Worm (Caenorhabditis elegans) whole organism, young adult: ENCODE measurements around the gene F13B12.1.

Source experiments
- B0019.2 ChIP-seq: fragments of 200-800 bp; sonication (Bioruptor generic); conservative IDR thresholded peaks from 2 replicates; pipeline ENCODE4 v1.3.6; 2022; ENCODE audit warnings: missing genetic modification reagents, missing genetic modification characterization, missing compliant biosample characterization
- B0336.3 ChIP-seq: fragments of 200-800 bp; sonication (Bioruptor generic); IDR thresholded peaks from 2 replicates; pipeline ENCODE4 v1.3.6; 2022; ENCODE audit warnings: missing genetic modification characterization, missing compliant biosample characterization
- C06A6.2 ChIP-seq: fragments of 200-800 bp; sonication (Bioruptor generic); conservative IDR thresholded peaks from 2 replicates; pipeline ENCODE4 v1.3.6; 2022; ENCODE audit warnings: missing genetic modification characterization, missing compliant biosample characterization
- F10E7.11 ChIP-seq: sonication (generic microtip); optimal IDR thresholded peaks from 2 replicates; lab custom pipeline; 2017; ENCODE audit warnings: mild to moderate bottlenecking, missing genetic modification characterization, moderate library complexity, missing compliant biosample characterization
- F22D6.2 ChIP-seq: sonication (generic microtip); optimal IDR thresholded peaks from 2 replicates; lab custom pipeline; 2016; ENCODE audit warnings: mild to moderate bottlenecking, missing genetic modification characterization, missing compliant biosample characterization
- F23B12.7 ChIP-seq: sonication (generic microtip); optimal IDR thresholded peaks from 2 replicates; lab custom pipeline; 2017; ENCODE audit warnings: missing genetic modification characterization, mild to moderate bottlenecking, missing compliant biosample characterization, antibody characterized with exemption, moderate library complexity; ENCODE audit not compliant: insufficient read depth
- F33H1.4 ChIP-seq: fragments of 200-800 bp; sonication (Bioruptor generic); IDR thresholded peaks from 2 replicates; pipeline ENCODE4 v1.3.6; 2022; ENCODE audit warnings: missing genetic modification reagents, missing genetic modification characterization, missing compliant biosample characterization
- F37B4.10 ChIP-seq: fragments of 200-800 bp; sonication (Bioruptor generic); IDR thresholded peaks from 2 replicates; pipeline ENCODE4 v1.3.6; 2022; ENCODE audit warnings: missing genetic modification characterization, missing compliant biosample characterization
- F52B5.7 ChIP-seq: sonication (generic microtip); optimal IDR thresholded peaks from 2 replicates; lab custom pipeline; 2016; ENCODE audit warnings: mild to moderate bottlenecking, missing genetic modification characterization, missing compliant biosample characterization
- F57A8.1 ChIP-seq: fragments of 200-800 bp; sonication (Bioruptor generic); optimal IDR thresholded peaks from 2 replicates; lab custom pipeline; 2018; ENCODE audit warnings: mild to moderate bottlenecking, missing genetic modification characterization, moderate library complexity, missing compliant biosample characterization
- K11D2.4 ChIP-seq: fragments of 200-800 bp; sonication (Bioruptor generic); IDR thresholded peaks from 2 replicates; pipeline ENCODE4 v1.3.6; 2022; ENCODE audit warnings: missing genetic modification reagents, missing genetic modification characterization, missing compliant biosample characterization
- K12H6.12 ChIP-seq: fragments of 200-800 bp; sonication (Bioruptor generic); optimal IDR thresholded peaks from 2 replicates; lab custom pipeline; 2018; ENCODE audit warnings: mild to moderate bottlenecking, missing genetic modification characterization, missing compliant biosample characterization
- T07F8.4 ChIP-seq: sonication (generic microtip); optimal IDR thresholded peaks from 2 replicates; lab custom pipeline; 2016; ENCODE audit warnings: mild to moderate bottlenecking, missing genetic modification characterization, moderate library complexity, missing compliant biosample characterization
- T26A5.8 ChIP-seq: sonication (generic microtip); optimal IDR thresholded peaks from 2 replicates; lab custom pipeline; 2016; ENCODE audit warnings: missing genetic modification characterization, missing compliant biosample characterization
- aptf-2 ChIP-seq: fragments of 200-800 bp; sonication (Bioruptor generic); conservative IDR thresholded peaks from 2 replicates; pipeline ENCODE4 v1.3.6; 2022; ENCODE audit warnings: missing genetic modification reagents, missing genetic modification characterization, missing compliant biosample characterization
- aptf-3 ChIP-seq: fragments of 200-800 bp; sonication (Bioruptor generic); IDR thresholded peaks from 2 replicates; pipeline ENCODE4 v1.3.6; 2022; ENCODE audit warnings: missing genetic modification characterization, missing compliant biosample characterization
- chd-7 ChIP-seq: sonication (generic microtip); optimal IDR thresholded peaks from 2 replicates; lab custom pipeline; 2016; ENCODE audit warnings: mild to moderate bottlenecking, missing genetic modification characterization, moderate library complexity, missing compliant biosample characterization
- dpff-1 ChIP-seq: sonication (generic microtip); optimal IDR thresholded peaks from 2 replicates; lab custom pipeline; 2017; ENCODE audit warnings: mild to moderate bottlenecking, missing genetic modification characterization, missing compliant biosample characterization
- egl-44 ChIP-seq: fragments of 200-800 bp; sonication (Bioruptor generic); IDR thresholded peaks from 2 replicates; pipeline ENCODE4 v1.3.6; 2022; ENCODE audit warnings: missing genetic modification reagents, missing genetic modification characterization, missing compliant biosample characterization
- egrh-3 ChIP-seq: fragments of 200-800 bp; sonication (Bioruptor generic); IDR thresholded peaks from 2 replicates; pipeline ENCODE4 v1.3.6; 2022; ENCODE audit warnings: missing genetic modification reagents, missing genetic modification characterization, missing compliant biosample characterization
- fkh-3 ChIP-seq: sonication (generic microtip); optimal IDR thresholded peaks from 2 replicates; lab custom pipeline; 2016; ENCODE audit warnings: mild to moderate bottlenecking, missing genetic modification characterization, missing compliant biosample characterization
- madf-6 ChIP-seq: fragments of 200-800 bp; sonication (Bioruptor generic); IDR thresholded peaks from 2 replicates; pipeline ENCODE4 v1.3.6; 2022; ENCODE audit warnings: missing genetic modification reagents, missing genetic modification characterization, missing compliant biosample characterization
- nhr-120 ChIP-seq: fragments of 200-800 bp; sonication (Bioruptor generic); IDR thresholded peaks from 2 replicates; pipeline ENCODE4 v1.3.6; 2022; ENCODE audit warnings: missing genetic modification characterization, missing compliant biosample characterization
- nhr-90 ChIP-seq: sonication (generic microtip); optimal IDR thresholded peaks from 2 replicates; lab custom pipeline; 2016; ENCODE audit warnings: missing genotype, mild to moderate bottlenecking, missing genetic modification characterization, missing compliant biosample characterization
- sea-2 ChIP-seq: fragments of 200-800 bp; sonication (Bioruptor generic); IDR thresholded peaks from 2 replicates; pipeline ENCODE4 v1.3.6; 2022; ENCODE audit warnings: missing genetic modification characterization, missing compliant biosample characterization
- snpc-4 ChIP-seq, 5 experiments: fragments of 150-350 bp in 1 of 5; sonication (generic microtip) in 4 of 5; optimal IDR thresholded peaks; 2 replicates each; lab custom pipeline; 2014 to 2018; ENCODE audit warnings: missing genetic modification characterization in 5 of 5, missing biosample characterization in 3 of 5, antibody characterized with exemption in 2 of 5, mild to moderate bottlenecking in 2 of 5, missing compliant biosample characterization in 2 of 5, missing genotype in 2 of 5, moderate library complexity in 2 of 5, missing genetic modification reagents in 1 of 5
- somi-1 ChIP-seq: fragments of 200-800 bp; sonication (Bioruptor generic); optimal IDR thresholded peaks from 2 replicates; lab custom pipeline; 2018; ENCODE audit warnings: mild to moderate bottlenecking, missing genetic modification characterization, missing compliant biosample characterization
- unc-130 ChIP-seq: sonication (generic microtip); optimal IDR thresholded peaks from 2 replicates; lab custom pipeline; 2016; ENCODE audit warnings: missing genetic modification reagents, missing genetic modification characterization, missing compliant biosample characterization
- unc-62 ChIP-seq: fragments of 150-350 bp; optimal IDR thresholded peaks from 2 replicates; lab custom pipeline; 2014; ENCODE audit warnings: missing biosample characterization, missing genetic modification reagents, missing genetic modification characterization
- xnd-1 ChIP-seq: sonication (generic microtip); optimal IDR thresholded peaks from 2 replicates; lab custom pipeline; 2016; ENCODE audit warnings: missing genotype, missing genetic modification reagents, missing genetic modification characterization, missing compliant biosample characterization
- zfh-2 ChIP-seq: fragments of 200-800 bp; sonication (Bioruptor generic); conservative IDR thresholded peaks from 2 replicates; pipeline ENCODE4 v1.3.6; 2022; ENCODE audit warnings: missing genetic modification reagents, missing genetic modification characterization, missing compliant biosample characterization
- ztf-18 ChIP-seq: sonication (generic microtip); optimal IDR thresholded peaks from 2 replicates; lab custom pipeline; 2016; ENCODE audit warnings: missing genotype, mild to moderate bottlenecking, missing genetic modification characterization, missing compliant biosample characterization
- ztf-22 ChIP-seq: fragments of 200-800 bp; sonication (Bioruptor generic); optimal IDR thresholded peaks from 2 replicates; lab custom pipeline; 2018; ENCODE audit warnings: mild to moderate bottlenecking, missing genetic modification characterization, moderate library complexity, missing compliant biosample characterization
- ztf-26 ChIP-seq: sonication (generic microtip); optimal IDR thresholded peaks from 2 replicates; lab custom pipeline; 2017; ENCODE audit warnings: missing genetic modification characterization, missing compliant biosample characterization

The F13B12.1 gene

DNA sequence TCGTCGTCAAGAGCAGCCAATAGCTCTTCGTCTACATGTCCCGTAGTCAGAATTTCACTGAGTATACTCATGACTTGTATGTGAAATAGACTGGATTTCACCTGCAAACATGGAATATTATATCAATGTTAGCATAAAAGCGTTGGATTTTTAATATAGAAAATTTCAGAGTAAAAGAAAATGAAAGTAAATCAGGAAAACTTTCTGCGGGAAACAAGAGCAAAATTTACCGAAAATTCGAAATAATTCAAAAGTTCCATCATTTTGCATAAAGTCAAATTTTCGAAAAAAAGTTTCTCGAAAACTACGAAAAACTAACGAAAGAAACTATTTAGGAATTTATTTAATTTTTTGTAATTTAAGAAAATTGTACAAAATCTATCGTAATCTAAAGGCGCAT lies 6.7 kb downstream of the F13B12.1 start, which contains the start of gene F13B12.6:
Gene F13B12.6 (minus strand): TSS at position 101 of the 400 bp plus-strand sequence.
- no peak for TF ChIP-seq chd-7 (tag; lab: Kevin White, UChicago)
- no peak for TF ChIP-seq fkh-3

DNA sequence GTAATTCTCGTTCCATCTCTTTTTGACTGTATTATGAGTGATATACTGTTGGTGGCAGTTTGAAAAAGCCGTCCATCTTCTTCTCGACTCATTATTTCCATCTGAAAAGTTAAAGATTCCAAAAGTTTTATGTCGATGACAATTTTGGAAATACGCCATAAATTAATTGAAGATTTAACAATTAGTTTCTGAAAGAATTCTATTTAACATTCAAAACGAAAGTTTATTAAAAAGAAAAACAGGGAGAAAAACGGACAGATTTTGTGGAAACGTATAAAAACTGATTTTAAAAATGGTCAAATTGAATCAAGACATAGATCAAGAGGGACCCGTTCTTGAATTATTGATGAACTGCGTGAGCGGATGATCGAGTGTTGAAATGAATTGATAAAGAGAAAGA lies 10.6 kb downstream of the F13B12.1 start, which contains the start of gene R10H10.7:
Gene R10H10.7 (minus strand): TSS at position 101 of the 400 bp plus-strand sequence.
- TF ChIP-seq egrh-3 (GFP tag; lab: Robert Waterston, UW) (no peak), unc-62 (no peak), somi-1 (GFP tag; lab: Kevin White, UChicago) (no peak), aptf-3 (no peak), B0019.2 (GFP tag; lab: Robert Waterston, UW) (no peak), nhr-120 (GFP tag; lab: Robert Waterston, UW) (no peak), ztf-22 (GFP tag; lab: Kevin White, UChicago) (no peak), F33H1.4 (GFP tag; lab: Robert Waterston, UW) (no peak), dpff-1 (tag; lab: Kevin White, UChicago) (no peak), egl-44 (GFP tag; lab: Robert Waterston, UW) (no peak), zfh-2 (GFP tag; lab: Robert Waterston, UW) (no peak), xnd-1 (tag; lab: Kevin White, UChicago) (no peak), ztf-18 (no peak), K12H6.12 (no peak), T07F8.4 (no peak), F52B5.7 (no peak), F57A8.1 (GFP tag; lab: Kevin White, UChicago) (no peak), nhr-90 (tag; lab: Kevin White, UChicago) (no peak), B0336.3 (GFP tag; lab: Robert Waterston, UW) (no peak), snpc-4 (GFP tag; optimal IDR thresholded peaks at IDR 0.05; lab: Kevin White, UChicago) (no peak), snpc-4 (tag; optimal IDR thresholded peaks at IDR 0.05; lab: Kevin White, UChicago) (no peak)

ce11 chrIV:10409377-10409776 lies 15.1 kb downstream of the F13B12.1 start, which contains the start of gene rfk-1:
rfk-1 (minus strand) TSS chrIV:10409477.
- TF ChIP-seq F23B12.7 (tag; lab: Kevin White, UChicago): no peak
- no peak for TF ChIP-seq C06A6.2 (GFP tag; lab: Robert Waterston, UW)
- no peak for TF ChIP-seq F22D6.2 (tag; lab: Kevin White, UChicago)
- no peak for TF ChIP-seq aptf-2 (GFP tag; lab: Robert Waterston, UW)
- no peak for TF ChIP-seq madf-6 (GFP tag; lab: Robert Waterston, UW)
- no peak for TF ChIP-seq egl-44 (GFP tag; lab: Robert Waterston, UW)
- no peak for TF ChIP-seq nhr-90 (tag; lab: Kevin White, UChicago)
- TF ChIP-seq egrh-3 (GFP tag; lab: Robert Waterston, UW): no peak
- TF ChIP-seq unc-130 (GFP tag; lab: Kevin White, UChicago): no peak
- no peak for TF ChIP-seq T26A5.8
- TF ChIP-seq sea-2: no peak
- no peak for TF ChIP-seq K11D2.4 (GFP tag; lab: Robert Waterston, UW)
- no peak for TF ChIP-seq F52B5.7
- TF ChIP-seq F37B4.10: no peak
- no peak for TF ChIP-seq F10E7.11
- TF ChIP-seq ztf-26: no peak
